Worm (Caenorhabditis elegans) whole organism, L3 larva: Measurements from ENCODE around the gene C25E10.7.

Experiments used
- egl-27 ChIP-seq: sonication (generic microtip); optimal IDR thresholded peaks from 4 replicates; lab custom pipeline; 2017; ENCODE audit warnings: missing biosample characterization, missing genetic modification reagents, missing genetic modification characterization
- nhr-237 ChIP-seq: fragments of 150-350 bp; optimal IDR thresholded peaks from 2 replicates; lab custom pipeline; 2014; ENCODE audit warnings: missing biosample characterization, missing genetic modification characterization
- ztf-4 ChIP-seq: fragments of 150-350 bp; optimal IDR thresholded peaks from 2 replicates; lab custom pipeline; 2014; ENCODE audit warnings: missing biosample characterization, missing genetic modification characterization

ce11 chrV:9063134-9063533 is 12.1 kb upstream of the C25E10.7 start:
- TF ChIP-seq nhr-237 (tag; lab: Kevin White, UChicago) (no peak), ztf-4 (tag; lab: Kevin White, UChicago) (no peak), egl-27 (tag; lab: Kevin White, UChicago) (no peak)
